Fruit fly (Drosophila melanogaster): ENCODE data around the gene Xport-A.
A peak's percentile ranks its signal among the peaks of the same experiment; 100 is the strongest.

Xport-A gene

dm6 chr3R:19877427-19878076 lies 37.7 kb downstream of the Xport-A start, which contains the start of the genes CG17186 and Arc42 (continued):
- no peak for TF ChIP-seq jing (GFP tag; optimal IDR thresholded peaks at IDR 0.05)
- TF ChIP-seq nerfin-1 (tag; optimal IDR thresholded peaks at IDR 0.05), result no peak
- no peak for TF ChIP-seq CG12942 (GFP tag; optimal IDR thresholded peaks at IDR 0.05)
- no peak for TF ChIP-seq ssp (GFP tag; IDR thresholded peaks at IDR 0.05)
- no peak; the same call in 2 of the 3 replicates for TF ChIP-seq jigr1 (GFP tag; IDR thresholded peaks at IDR 0.05)
- no peak for TF ChIP-seq dimm (GFP tag; IDR thresholded peaks at IDR 0.05)
- TF ChIP-seq gt (GFP tag; IDR thresholded peaks at IDR 0.05), result no peak
- TF ChIP-seq CG17361 (GFP tag; IDR thresholded peaks at IDR 0.05), result peak; percentile 31; the same call in 1 of the 3 replicates
- TF ChIP-seq CG11398 (GFP tag; optimal IDR thresholded peaks at IDR 0.05), result no peak
- TF ChIP-seq sens-2 (GFP tag; IDR thresholded peaks at IDR 0.05), result no peak
- no peak for TF ChIP-seq ttk (GFP tag; IDR thresholded peaks at IDR 0.05)
- TF ChIP-seq al (GFP tag; IDR thresholded peaks at IDR 0.05), result no peak
- no peak for TF ChIP-seq CTCF (GFP tag; optimal IDR thresholded peaks at IDR 0.05)
- no peak for TF ChIP-seq Atf-2 (GFP tag; optimal IDR thresholded peaks at IDR 0.05)
- TF ChIP-seq Mrtf (GFP tag; IDR thresholded peaks at IDR 0.05), result no peak
- no peak for TF ChIP-seq tna (GFP tag; IDR thresholded peaks at IDR 0.05; ENCODE audit: partially characterized antibody)
- TF ChIP-seq prd (optimal IDR thresholded peaks at IDR 0.05), result no peak
- no peak for TF ChIP-seq prd (GFP tag; IDR thresholded peaks at IDR 0.05)
- TF ChIP-seq Ssrp (tag; optimal IDR thresholded peaks at IDR 0.05), result no peak
- no peak for TF ChIP-seq CG43689 (GFP tag; IDR thresholded peaks at IDR 0.05)
- TF ChIP-seq CG31224 (GFP tag; IDR thresholded peaks at IDR 0.05), result no peak
- TF ChIP-seq trh (GFP tag; optimal IDR thresholded peaks at IDR 0.05), result no peak
- TF ChIP-seq otp (GFP tag; IDR thresholded peaks at IDR 0.05), result no peak
- TF ChIP-seq klu (GFP tag; IDR thresholded peaks at IDR 0.05), result no peak
- no peak for TF ChIP-seq rib (GFP tag; IDR thresholded peaks at IDR 0.05)
- no peak for TF ChIP-seq CG9215 (GFP tag; IDR thresholded peaks at IDR 0.05)
- no peak for TF ChIP-seq CG4707 (GFP tag; optimal IDR thresholded peaks at IDR 0.05)
- no peak for TF ChIP-seq CG8944 (GFP tag; optimal IDR thresholded peaks at IDR 0.05)
- no peak for TF ChIP-seq kni (GFP tag; optimal IDR thresholded peaks at IDR 0.05)
- TF ChIP-seq bigmax (GFP tag; optimal IDR thresholded peaks at IDR 0.05), result no peak
- TF ChIP-seq nom (GFP tag; optimal IDR thresholded peaks at IDR 0.05), result peak; percentile 96
- TF ChIP-seq so (GFP tag; IDR thresholded peaks at IDR 0.05), result no peak
- TF ChIP-seq Fer3 (tag; optimal IDR thresholded peaks at IDR 0.05), result no peak
- peak; percentile 18 for TF ChIP-seq dmrt11E (tag; optimal IDR thresholded peaks at IDR 0.05)
- no peak for TF ChIP-seq tup (GFP tag; optimal IDR thresholded peaks at IDR 0.05)
- no peak for TF ChIP-seq CG8281 (tag; optimal IDR thresholded peaks at IDR 0.05)
- TF ChIP-seq CG12236 (GFP tag; optimal IDR thresholded peaks at IDR 0.05), result no peak
- no peak for TF ChIP-seq peb (GFP tag; IDR thresholded peaks at IDR 0.05)

dm6 chr3R:19875118-19875887 lies 39.9 kb downstream of the Xport-A start, which contains the start of gene Mrp5:
Gene Mrp5, minus strand, starts transcription at chr3R:19875678.
- TF ChIP-seq fd96Cb (tag; optimal IDR thresholded peaks at IDR 0.05) (peak; percentile 30), dimm (GFP tag; IDR thresholded peaks at IDR 0.05) (no peak), CG10366 (GFP tag; IDR thresholded peaks at IDR 0.05) (peak; percentile 69), CG34376 (GFP tag; optimal IDR thresholded peaks at IDR 0.05) (peak; percentile 45), salm (tag; optimal IDR thresholded peaks at IDR 0.05) (no peak), HmgD (GFP tag; optimal IDR thresholded peaks at IDR 0.05) (no peak), CG9817 (tag; optimal IDR thresholded peaks at IDR 0.05) (peak; percentile 36), org-1 (GFP tag; optimal IDR thresholded peaks at IDR 0.05) (peak; percentile 5), Awh (GFP tag; IDR thresholded peaks at IDR 0.05) (peak; percentile 61), TFAM (GFP tag; optimal IDR thresholded peaks at IDR 0.05) (no peak), tna (GFP tag; IDR thresholded peaks at IDR 0.05; ENCODE audit: partially characterized antibody) (peak; percentile 15; the same call in 1 of the 2 replicates), BEAF-32 (GFP tag; optimal IDR thresholded peaks at IDR 0.05) (no peak), bsh (GFP tag; optimal IDR thresholded peaks at IDR 0.05) (peak; percentile 21 to 35), CG12219 (GFP tag; optimal IDR thresholded peaks at IDR 0.05) (no peak), al (GFP tag; IDR thresholded peaks at IDR 0.05) (peak; percentile 32; the same call in 1 of the 2 replicates), Hmr (GFP tag; optimal IDR thresholded peaks at IDR 0.05) (peak; percentile 52)

Data from whole organism, embryonic.